Worm (Caenorhabditis elegans) whole organism, young adult: Measurements from ENCODE around the gene avr-15.

Experiments
- B0019.2 ChIP-seq: fragments of 200-800 bp; sonication (Bioruptor generic); conservative IDR thresholded peaks from 2 replicates; pipeline ENCODE4 v1.3.6; 2022; ENCODE audit warnings: missing genetic modification reagents, missing genetic modification characterization, missing compliant biosample characterization
- K11D2.4 ChIP-seq: fragments of 200-800 bp; sonication (Bioruptor generic); IDR thresholded peaks from 2 replicates; pipeline ENCODE4 v1.3.6; 2022; ENCODE audit warnings: missing genetic modification reagents, missing genetic modification characterization, missing compliant biosample characterization
- T07F8.4 ChIP-seq: sonication (generic microtip); optimal IDR thresholded peaks from 2 replicates; lab custom pipeline; 2016; ENCODE audit warnings: mild to moderate bottlenecking, missing genetic modification characterization, moderate library complexity, missing compliant biosample characterization
- Y53F4B.3 ChIP-seq: fragments of 200-800 bp; sonication (Bioruptor generic); IDR thresholded peaks from 2 replicates; pipeline ENCODE4 v1.3.6; 2022; ENCODE audit warnings: missing genetic modification reagents, missing genetic modification characterization, missing compliant biosample characterization
- Y53G8AR.9 ChIP-seq: fragments of 200-800 bp; sonication (Bioruptor generic); conservative IDR thresholded peaks from 2 replicates; pipeline ENCODE4 v1.3.6; 2022; ENCODE audit warnings: missing genetic modification reagents, missing genetic modification characterization, missing compliant biosample characterization
- Y79H2A.3 ChIP-seq: fragments of 200-800 bp; sonication (Bioruptor generic); conservative IDR thresholded peaks from 2 replicates; pipeline ENCODE4 v1.3.6; 2022; ENCODE audit warnings: missing genetic modification reagents, missing genetic modification characterization, missing compliant biosample characterization
- Y95B8A.8 ChIP-seq: fragments of 200-800 bp; sonication (Bioruptor generic); IDR thresholded peaks from 2 replicates; pipeline ENCODE4 v1.3.6; 2022; ENCODE audit warnings: missing genetic modification reagents, missing genetic modification characterization, missing compliant biosample characterization
- ZK185.1 ChIP-seq: sonication (generic microtip); optimal IDR thresholded peaks from 2 replicates; lab custom pipeline; 2016; ENCODE audit warnings: mild to moderate bottlenecking, missing genetic modification characterization, missing compliant biosample characterization; ENCODE audit not compliant: poor library complexity, severe bottlenecking
- akir-1 ChIP-seq: fragments of 200-800 bp; sonication (Bioruptor generic); optimal IDR thresholded peaks from 2 replicates; lab custom pipeline; 2018; ENCODE audit warnings: mild to moderate bottlenecking, missing genetic modification characterization, moderate library complexity, missing compliant biosample characterization
- ccch-3 ChIP-seq: fragments of 200-800 bp; sonication (Bioruptor generic); optimal IDR thresholded peaks from 2 replicates; lab custom pipeline; 2018; ENCODE audit warnings: mild to moderate bottlenecking, missing genetic modification characterization, missing compliant biosample characterization
- ceh-100 ChIP-seq: fragments of 200-800 bp; sonication (Bioruptor generic); IDR thresholded peaks from 2 replicates; pipeline ENCODE4 v1.3.6; 2022; ENCODE audit warnings: missing genetic modification reagents, missing genetic modification characterization, missing compliant biosample characterization
- ceh-58 ChIP-seq: fragments of 200-800 bp; sonication (Bioruptor generic); IDR thresholded peaks from 2 replicates; pipeline ENCODE4 v1.3.6; 2022; ENCODE audit warnings: missing genetic modification characterization, missing compliant biosample characterization
- ceh-79 ChIP-seq: sonication (generic microtip); optimal IDR thresholded peaks from 2 replicates; lab custom pipeline; 2017; ENCODE audit warnings: mild to moderate bottlenecking, missing genetic modification characterization, missing compliant biosample characterization
- dox-1 ChIP-seq: fragments of 200-800 bp; sonication (Bioruptor generic); IDR thresholded peaks from 2 replicates; pipeline ENCODE4 v1.3.6; 2022; ENCODE audit warnings: missing genetic modification reagents, missing genetic modification characterization, missing compliant biosample characterization
- efl-1 ChIP-seq: fragments of 150-350 bp; optimal IDR thresholded peaks from 2 replicates; lab custom pipeline; 2014; ENCODE audit warnings: missing biosample characterization, missing genetic modification reagents, missing genetic modification characterization
- egl-18 ChIP-seq: fragments of 200-800 bp; sonication (Bioruptor generic); IDR thresholded peaks from 2 replicates; pipeline ENCODE4 v1.3.6; 2022; ENCODE audit warnings: missing genetic modification reagents, missing genetic modification characterization, missing compliant biosample characterization
- egrh-3 ChIP-seq: fragments of 200-800 bp; sonication (Bioruptor generic); IDR thresholded peaks from 2 replicates; pipeline ENCODE4 v1.3.6; 2022; ENCODE audit warnings: missing genetic modification reagents, missing genetic modification characterization, missing compliant biosample characterization
- ekl-4 ChIP-seq: fragments of 200-800 bp; sonication (Bioruptor generic); IDR thresholded peaks from 2 replicates; pipeline ENCODE4 v1.3.6; 2022; ENCODE audit warnings: missing genetic modification reagents, missing genetic modification characterization, missing compliant biosample characterization
- gei-17 ChIP-seq: fragments of 200-800 bp; sonication (Bioruptor generic); optimal IDR thresholded peaks from 2 replicates; lab custom pipeline; 2018; ENCODE audit warnings: mild to moderate bottlenecking, missing genetic modification characterization, missing compliant biosample characterization
- hmg-20 ChIP-seq: fragments of 200-800 bp; sonication (Bioruptor generic); IDR thresholded peaks from 2 replicates; pipeline ENCODE4 v1.3.6; 2022; ENCODE audit warnings: missing genetic modification reagents, missing genetic modification characterization, missing compliant biosample characterization
- hrde-1 ChIP-seq: sonication (generic microtip); optimal IDR thresholded peaks from 2 replicates; lab custom pipeline; 2016; ENCODE audit warnings: missing genetic modification characterization, mild to moderate bottlenecking, missing compliant biosample characterization, moderate library complexity, missing genotype, missing genetic modification reagents, borderline replicate concordance
- let-526 ChIP-seq: fragments of 200-800 bp; sonication (Bioruptor generic); IDR thresholded peaks from 2 replicates; pipeline ENCODE4 v1.3.6; 2022; ENCODE audit warnings: missing genetic modification reagents, missing genetic modification characterization, missing compliant biosample characterization
- let-607 ChIP-seq, 2 experiments: fragments of 200-800 bp in 1 of 2; sonication (Bioruptor generic) in 1 of 2; sonication (generic microtip) in 1 of 2; optimal IDR thresholded peaks; 2 replicates each; lab custom pipeline; 2016 to 2018; ENCODE audit warnings: mild to moderate bottlenecking in 2 of 2, missing compliant biosample characterization in 2 of 2, missing genetic modification characterization in 2 of 2, moderate library complexity in 2 of 2, missing genotype in 1 of 2
- lin-26 ChIP-seq: fragments of 200-800 bp; sonication (Bioruptor generic); IDR thresholded peaks from 2 replicates; pipeline ENCODE4 v1.3.6; 2022; ENCODE audit warnings: missing genetic modification reagents, missing genetic modification characterization, missing compliant biosample characterization
- lin-35 ChIP-seq, 3 experiments: fragments of 150-350 bp in 2 of 3; sonication (generic microtip) in 1 of 3; optimal IDR thresholded peaks; 2 replicates each; lab custom pipeline; 2014 to 2018; ENCODE audit warnings: missing biosample characterization in 3 of 3, missing genetic modification characterization in 3 of 3, missing genetic modification reagents in 3 of 3
- lin-40 ChIP-seq: sonication (generic microtip); optimal IDR thresholded peaks from 2 replicates; lab custom pipeline; 2016; ENCODE audit warnings: missing genetic modification characterization, mild to moderate bottlenecking, missing compliant biosample characterization, missing genotype, missing genetic modification reagents
- lir-1 ChIP-seq: fragments of 200-800 bp; sonication (Bioruptor generic); conservative IDR thresholded peaks from 2 replicates; pipeline ENCODE4 v1.3.6; 2022; ENCODE audit warnings: missing genetic modification reagents, missing genetic modification characterization, missing compliant biosample characterization
- lsy-27 ChIP-seq: sonication (generic microtip); optimal IDR thresholded peaks from 2 replicates; lab custom pipeline; 2017; ENCODE audit warnings: missing genetic modification characterization, mild to moderate bottlenecking, missing compliant biosample characterization, antibody characterized with exemption, missing genotype, borderline replicate concordance; ENCODE audit not compliant: insufficient read depth
- madf-6 ChIP-seq: fragments of 200-800 bp; sonication (Bioruptor generic); IDR thresholded peaks from 2 replicates; pipeline ENCODE4 v1.3.6; 2022; ENCODE audit warnings: missing genetic modification reagents, missing genetic modification characterization, missing compliant biosample characterization
- mes-4 ChIP-seq: sonication (generic microtip); optimal IDR thresholded peaks from 2 replicates; lab custom pipeline; 2016; ENCODE audit warnings: missing genotype, missing genetic modification characterization, missing compliant biosample characterization
- nfyb-1 ChIP-seq: fragments of 200-800 bp; sonication (Bioruptor generic); IDR thresholded peaks from 2 replicates; pipeline ENCODE4 v1.3.6; 2022; ENCODE audit warnings: missing genetic modification reagents, missing genetic modification characterization, missing compliant biosample characterization
- nhr-27 ChIP-seq: fragments of 200-800 bp; sonication (Bioruptor generic); optimal IDR thresholded peaks from 2 replicates; lab custom pipeline; 2018; ENCODE audit warnings: mild to moderate bottlenecking, missing genetic modification characterization, moderate library complexity, missing compliant biosample characterization
- nhr-80 ChIP-seq: sonication (generic microtip); optimal IDR thresholded peaks from 2 replicates; lab custom pipeline; 2016; ENCODE audit warnings: missing genetic modification characterization, missing compliant biosample characterization
- pbrm-1 ChIP-seq: fragments of 200-800 bp; sonication (Bioruptor generic); IDR thresholded peaks from 2 replicates; pipeline ENCODE4 v1.3.6; 2022; ENCODE audit warnings: missing genetic modification reagents, missing genetic modification characterization, missing compliant biosample characterization
- rcor-1 ChIP-seq: fragments of 200-800 bp; sonication (Bioruptor generic); IDR thresholded peaks from 2 replicates; pipeline ENCODE4 v1.3.6; 2022; ENCODE audit warnings: missing genetic modification reagents, missing genetic modification characterization, missing compliant biosample characterization
- rec-8 ChIP-seq, 2 experiments: sonication (generic microtip); optimal IDR thresholded peaks; 2 replicates each; lab custom pipeline; 2016; ENCODE audit warnings: mild to moderate bottlenecking in 2 of 2, missing genetic modification characterization in 2 of 2, missing genetic modification reagents in 2 of 2, missing genotype in 2 of 2, missing biosample characterization in 1 of 2, missing compliant biosample characterization in 1 of 2, moderate library complexity in 1 of 2
- repo-1 ChIP-seq: sonication (generic microtip); optimal IDR thresholded peaks from 2 replicates; lab custom pipeline; 2017; ENCODE audit warnings: mild to moderate bottlenecking, missing genetic modification characterization, missing compliant biosample characterization
- snpc-1.3 ChIP-seq: sonication (generic microtip); optimal IDR thresholded peaks from 2 replicates; lab custom pipeline; 2017; ENCODE audit warnings: missing genetic modification characterization, mild to moderate bottlenecking, missing compliant biosample characterization, antibody characterized with exemption, moderate library complexity, missing genotype, missing genetic modification reagents; ENCODE audit not compliant: insufficient read depth
- snpc-3.4 ChIP-seq: sonication (generic microtip); optimal IDR thresholded peaks from 2 replicates; lab custom pipeline; 2017; ENCODE audit warnings: missing genetic modification characterization, mild to moderate bottlenecking, missing compliant biosample characterization, antibody characterized with exemption, moderate library complexity, missing genotype, missing genetic modification reagents
- snpc-4 ChIP-seq, 5 experiments: fragments of 150-350 bp in 1 of 5; sonication (generic microtip) in 4 of 5; optimal IDR thresholded peaks; 2 replicates each; lab custom pipeline; 2014 to 2018; ENCODE audit warnings: missing genetic modification characterization in 5 of 5, missing biosample characterization in 3 of 5, antibody characterized with exemption in 2 of 5, mild to moderate bottlenecking in 2 of 5, missing compliant biosample characterization in 2 of 5, missing genotype in 2 of 5, moderate library complexity in 2 of 5, missing genetic modification reagents in 1 of 5
- tbx-9 ChIP-seq: sonication (generic microtip); optimal IDR thresholded peaks from 2 replicates; lab custom pipeline; 2016; ENCODE audit warnings: borderline replicate concordance, missing genetic modification characterization, inconsistent platforms, missing compliant biosample characterization
- unc-130 ChIP-seq: sonication (generic microtip); optimal IDR thresholded peaks from 2 replicates; lab custom pipeline; 2016; ENCODE audit warnings: missing genetic modification reagents, missing genetic modification characterization, missing compliant biosample characterization
- ztf-18 ChIP-seq: sonication (generic microtip); optimal IDR thresholded peaks from 2 replicates; lab custom pipeline; 2016; ENCODE audit warnings: missing genotype, mild to moderate bottlenecking, missing genetic modification characterization, missing compliant biosample characterization
- ztf-22 ChIP-seq: fragments of 200-800 bp; sonication (Bioruptor generic); optimal IDR thresholded peaks from 2 replicates; lab custom pipeline; 2018; ENCODE audit warnings: mild to moderate bottlenecking, missing genetic modification characterization, moderate library complexity, missing compliant biosample characterization
- ztf-28 ChIP-seq: fragments of 200-800 bp; sonication (Bioruptor generic); IDR thresholded peaks from 2 replicates; pipeline ENCODE4 v1.3.6; 2022; ENCODE audit warnings: missing genetic modification reagents, missing genetic modification characterization, missing compliant biosample characterization
- ztf-6 ChIP-seq: fragments of 200-800 bp; sonication (Bioruptor generic); IDR thresholded peaks from 2 replicates; pipeline ENCODE4 v1.3.6; 2022; ENCODE audit warnings: missing genetic modification reagents, missing genetic modification characterization, missing compliant biosample characterization

avr-15 gene

ce11 chrV:13556746-13557145 is 45.2 kb upstream of the avr-15 start, which contains the start of gene cav-2 (continued):
- TF ChIP-seq snpc-4 (GFP tag; optimal IDR thresholded peaks at IDR 0.05; lab: Kevin White, UChicago) (no peak), snpc-4 (tag; optimal IDR thresholded peaks at IDR 0.05; lab: Kevin White, UChicago) (peak in 2 of 4 experiments; percentile 40 to 78), K11D2.4 (GFP tag; lab: Robert Waterston, UW) (no peak), ztf-6 (GFP tag; lab: Robert Waterston, UW) (no peak), ztf-22 (GFP tag; lab: Kevin White, UChicago) (peak; percentile 49), ceh-79 (no peak), let-526 (GFP tag; lab: Robert Waterston, UW) (peak; percentile 78), rec-8 (tag; optimal IDR thresholded peaks at IDR 0.05; lab: Kevin White, UChicago) (peak in 1 of 2 experiments; percentile 66), hmg-20 (GFP tag; lab: Robert Waterston, UW) (peak; percentile 66; the same call in 1 of the 2 replicates), Y95B8A.8 (GFP tag; lab: Robert Waterston, UW) (peak; percentile 71; the same call in 1 of the 2 replicates), mes-4 (tag; lab: Kevin White, UChicago) (no peak), ekl-4 (GFP tag; lab: Robert Waterston, UW) (0 out of 2 replicates have a peak, but pooled peaks have one; percentile 52), lin-26 (GFP tag; lab: Robert Waterston, UW) (no peak), let-607 (tag; optimal IDR thresholded peaks at IDR 0.05; lab: Kevin White, UChicago) (peak; percentile 22 to 68), snpc-1.3 (tag; lab: Kevin White, UChicago) (no peak), ztf-28 (0 out of 2 replicates have a peak, but pooled peaks have one; percentile 51), pbrm-1 (0 out of 2 replicates have a peak, but pooled peaks have one; percentile 32), dox-1 (GFP tag; lab: Robert Waterston, UW) (peak; percentile 83), ceh-58 (GFP tag; lab: Robert Waterston, UW) (no peak), madf-6 (peak; percentile 69), egrh-3 (GFP tag; lab: Robert Waterston, UW) (no peak), hrde-1 (no peak), lsy-27 (tag; lab: Kevin White, UChicago) (no peak), unc-130 (GFP tag; lab: Kevin White, UChicago) (peak; percentile 97), snpc-3.4 (no peak), lir-1 (GFP tag; lab: Robert Waterston, UW) (peak; percentile 60), lin-35 (GFP tag; optimal IDR thresholded peaks at IDR 0.05; lab: Kevin White, UChicago) (peak in 2 of 3 experiments; percentile 77 to 88), nhr-80 (tag; lab: Kevin White, UChicago) (peak; percentile 95), Y79H2A.3 (GFP tag; lab: Robert Waterston, UW) (no peak), B0019.2 (GFP tag; lab: Robert Waterston, UW) (no peak), ceh-100 (GFP tag; lab: Robert Waterston, UW) (0 out of 2 replicates have a peak, but pooled peaks have one; percentile 45), rcor-1 (GFP tag; lab: Robert Waterston, UW) (peak; percentile 71), Y53F4B.3 (GFP tag; lab: Robert Waterston, UW) (no peak), T07F8.4 (tag; lab: Kevin White, UChicago) (no peak), gei-17 (peak; percentile 9), nhr-27 (tag; lab: Kevin White, UChicago) (peak; percentile 57), akir-1 (GFP tag; lab: Kevin White, UChicago) (no peak), efl-1 (GFP tag; lab: Kevin White, UChicago) (peak; percentile 74), lin-40 (peak; percentile 72), ztf-18 (peak; percentile 6), tbx-9 (tag; lab: Kevin White, UChicago) (no peak), ZK185.1 (tag; lab: Kevin White, UChicago) (peak; percentile 89), Y53G8AR.9 (GFP tag; lab: Robert Waterston, UW) (no peak), egl-18 (GFP tag; lab: Robert Waterston, UW) (no peak), ccch-3 (GFP tag; lab: Kevin White, UChicago) (no peak), repo-1 (tag; lab: Kevin White, UChicago) (no peak), nfyb-1 (GFP tag; lab: Robert Waterston, UW) (peak; percentile 52; the same call in 1 of the 2 replicates)
